Fruit fly (Drosophila melanogaster): ENCODE data around the gene Dnaaf4.

Dnaaf4 gene

dm6 chr2L:11155166-11155958, 33.8 kb upstream of the Dnaaf4 start, which contains the start of gene CG6287 (continued):
- TF ChIP-seq CG10669 (GFP tag; optimal IDR thresholded peaks at IDR 0.05): peak; percentile 91
- TF ChIP-seq Sox15 (GFP tag; optimal IDR thresholded peaks at IDR 0.05): peak; percentile 93
- peak; percentile 96 for TF ChIP-seq acj6 (GFP tag; optimal IDR thresholded peaks at IDR 0.05)
- peak; percentile 89 for TF ChIP-seq Sox102F (GFP tag; optimal IDR thresholded peaks at IDR 0.05)
- TF ChIP-seq Ets96B (tag; optimal IDR thresholded peaks at IDR 0.05): peak; percentile 91
- peak; percentile 46 for TF ChIP-seq fd85E (GFP tag; optimal IDR thresholded peaks at IDR 0.05)
- TF ChIP-seq Blimp-1 (GFP tag; optimal IDR thresholded peaks at IDR 0.05): peak; percentile 79
- TF ChIP-seq achi (GFP tag; optimal IDR thresholded peaks at IDR 0.05): peak; percentile 95
- peak; percentile 93 for TF ChIP-seq CG34406 (GFP tag; optimal IDR thresholded peaks at IDR 0.05)
- peak; percentile 91 for TF ChIP-seq Ets21C (GFP tag; optimal IDR thresholded peaks at IDR 0.05)
- peak; percentile 96 for TF ChIP-seq CG8119 (GFP tag; IDR thresholded peaks at IDR 0.05)
- peak; percentile 95 for TF ChIP-seq CG8319 (GFP tag; optimal IDR thresholded peaks at IDR 0.05)
- peak; percentile 86 for TF ChIP-seq CG6808 (GFP tag; optimal IDR thresholded peaks at IDR 0.05)
- peak; percentile 92 for TF ChIP-seq net (GFP tag; optimal IDR thresholded peaks at IDR 0.05)

DNA sequence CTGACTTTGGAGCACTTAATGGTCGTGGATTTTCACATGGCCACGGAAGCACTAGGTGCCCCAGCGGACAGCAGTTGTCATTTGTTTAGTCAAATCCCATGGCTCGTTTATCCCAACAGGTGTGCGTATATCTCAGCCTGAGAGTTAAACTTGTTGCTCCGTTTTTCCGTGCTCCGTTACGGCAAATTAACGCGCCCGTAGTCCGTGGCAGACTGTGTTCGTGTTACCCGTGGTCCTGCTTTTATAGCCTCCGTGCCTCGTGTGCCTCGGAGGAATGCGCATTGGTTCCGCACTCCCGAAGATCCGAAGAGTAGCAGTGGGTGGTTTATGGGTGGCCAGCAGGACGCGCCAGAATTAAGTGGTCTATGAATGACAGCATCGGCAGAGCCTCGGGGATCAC, 27.5 kb upstream of the Dnaaf4 start, which contains the start of gene Gyc32E:
Gene Gyc32E (minus strand): TSS at position 133 of the 400 bp plus-strand sequence.
- TF ChIP-seq fkh (GFP tag; optimal IDR thresholded peaks at IDR 0.05): no peak

- TF ChIP-seq CG6808 (GFP tag; optimal IDR thresholded peaks at IDR 0.05) (no peak), Lpt (GFP tag; optimal IDR thresholded peaks at IDR 0.05) (no peak), cyc (GFP tag; optimal IDR thresholded peaks at IDR 0.05) (no peak), CG10669 (GFP tag; optimal IDR thresholded peaks at IDR 0.05) (no peak), Hr39 (GFP tag; optimal IDR thresholded peaks at IDR 0.05) (no peak), CG11294 (GFP tag; IDR thresholded peaks at IDR 0.05) (no peak), Sox15 (GFP tag; optimal IDR thresholded peaks at IDR 0.05) (no peak), Sox14 (GFP tag; optimal IDR thresholded peaks at IDR 0.05) (no peak), CG4318 (GFP tag; optimal IDR thresholded peaks at IDR 0.05) (no peak)
Observed at dm6 chr2L:11145317-11145716, 23.8 kb upstream of the Dnaaf4 start, which contains the start of gene CG31867. CG31867 (minus strand) TSS chr2L:11145417.

dm6 chr2L:11136093-11136492, 14.6 kb upstream of the Dnaaf4 start, which contains the start of gene hgo:
hgo (plus strand) TSS chr2L:11136393.
- TF ChIP-seq CG8319 (GFP tag; optimal IDR thresholded peaks at IDR 0.05) (no peak), Blimp-1 (GFP tag; optimal IDR thresholded peaks at IDR 0.05) (no peak), topi (GFP tag; optimal IDR thresholded peaks at IDR 0.05) (no peak), CG6163 (GFP tag; IDR thresholded peaks at IDR 0.05) (no peak), Hr38 (GFP tag; optimal IDR thresholded peaks at IDR 0.05) (no peak), fd59A (GFP tag; optimal IDR thresholded peaks at IDR 0.05) (no peak), lz (GFP tag; optimal IDR thresholded peaks at IDR 0.05) (no peak), CG6854 (GFP tag; optimal IDR thresholded peaks at IDR 0.05) (no peak), achi (GFP tag; optimal IDR thresholded peaks at IDR 0.05) (no peak), salr (GFP tag; optimal IDR thresholded peaks at IDR 0.05) (no peak)

dm6 chr2L:11130151-11131008, 8.9 kb upstream of the Dnaaf4 start, which contains the start of the genes RfC38 and CG4751:
RfC38 (minus strand) TSS chr2L:11130645.
CG4751 (plus strand) TSS chr2L:11130737.
- TF ChIP-seq Blimp-1 (GFP tag; optimal IDR thresholded peaks at IDR 0.05) (no peak), CG31627 (GFP tag; optimal IDR thresholded peaks at IDR 0.05) (peak; percentile 3), esn (GFP tag; optimal IDR thresholded peaks at IDR 0.05) (peak; percentile 1), CG6163 (GFP tag; IDR thresholded peaks at IDR 0.05) (0 out of 3 replicates have a peak, but pooled peaks have one; percentile 33), CG10669 (GFP tag; optimal IDR thresholded peaks at IDR 0.05) (no peak), Gug (GFP tag; IDR thresholded peaks at IDR 0.05) (no peak), CG8119 (GFP tag; IDR thresholded peaks at IDR 0.05) (no peak), eg (GFP tag; IDR thresholded peaks at IDR 0.05) (0 out of 3 replicates have a peak, but pooled peaks have one; percentile 43)

Measured in whole organism, prepupa.